Fruit fly (Drosophila melanogaster): Measurements from ENCODE around the gene CG42729.
A peak's percentile ranks its signal among the peaks of the same experiment; 100 is the strongest.

The CG42729 gene

dm6 chr3L:15562727-15563057 lies 35.4 kb upstream of the CG42729 start (continued):
- peak; percentile 52; the same call in 1 of the 3 replicates for TF ChIP-seq HLH4C (GFP tag; IDR thresholded peaks at IDR 0.05; ENCODE audit: partially characterized antibody)
- TF ChIP-seq Doc3 (GFP tag; IDR thresholded peaks at IDR 0.05; ENCODE audit: partially characterized antibody), result peak; percentile 27; the same call in 1 of the 3 replicates
- 0 out of 3 replicates have a peak, but pooled peaks have one; percentile 6 for TF ChIP-seq gce (GFP tag; IDR thresholded peaks at IDR 0.05)

- TF ChIP-seq Dll (GFP tag; IDR thresholded peaks at IDR 0.05; ENCODE audit: partially characterized antibody), result peak; percentile 73
- peak; percentile 6 for TF ChIP-seq CG2712 (tag; optimal IDR thresholded peaks at IDR 0.05)
- peak; percentile 0 for TF ChIP-seq eyg (GFP tag; optimal IDR thresholded peaks at IDR 0.05)
- TF ChIP-seq trem (tag; optimal IDR thresholded peaks at IDR 0.05), result peak; percentile 66
- peak; percentile 66 for TF ChIP-seq CG15514 (GFP tag; optimal IDR thresholded peaks at IDR 0.05)
- TF ChIP-seq shn (GFP tag; optimal IDR thresholded peaks at IDR 0.05), result peak; percentile 1
- TF ChIP-seq CG11695 (GFP tag; IDR thresholded peaks at IDR 0.05), result no peak
- TF ChIP-seq phol (tag; optimal IDR thresholded peaks at IDR 0.05), result peak; percentile 90
- 0 out of 2 replicates have a peak, but pooled peaks have one; percentile 28 for TF ChIP-seq CG6689 (GFP tag; IDR thresholded peaks at IDR 0.05)
- TF ChIP-seq Stat92E (GFP tag; optimal IDR thresholded peaks at IDR 0.05), result peak in 1 of 3 experiments; percentile 78
- no peak for TF ChIP-seq bowl (GFP tag; IDR thresholded peaks at IDR 0.05)
- peak; percentile 51 for TF ChIP-seq Side (GFP tag; optimal IDR thresholded peaks at IDR 0.05)
- TF ChIP-seq lilli (GFP tag; optimal IDR thresholded peaks at IDR 0.05), result peak; percentile 30
- TF ChIP-seq CG11504 (tag; optimal IDR thresholded peaks at IDR 0.05), result peak; percentile 76
- TF ChIP-seq usp (GFP tag; optimal IDR thresholded peaks at IDR 0.05), result no peak
- TF ChIP-seq NC2α (GFP tag; optimal IDR thresholded peaks at IDR 0.05), result no peak
- TF ChIP-seq CrebB (tag; optimal IDR thresholded peaks at IDR 0.05), result peak; percentile 30
- no peak for TF ChIP-seq Mad (GFP tag; optimal IDR thresholded peaks at IDR 0.05)
- peak; percentile 11 for TF ChIP-seq CG5180 (GFP tag; optimal IDR thresholded peaks at IDR 0.05)
- TF ChIP-seq CG6854 (GFP tag; optimal IDR thresholded peaks at IDR 0.05), result peak; percentile 3
- TF ChIP-seq hbn (GFP tag; IDR thresholded peaks at IDR 0.05; ENCODE audit: partially characterized antibody), result peak; percentile 50
- no peak for TF ChIP-seq Hmx (GFP tag; optimal IDR thresholded peaks at IDR 0.05)
- TF ChIP-seq cg (GFP tag; optimal IDR thresholded peaks at IDR 0.05), result peak; percentile 52
- TF ChIP-seq CG14710 (tag; optimal IDR thresholded peaks at IDR 0.05), result peak; percentile 81
- TF ChIP-seq row (GFP tag; IDR thresholded peaks at IDR 0.05), result peak; percentile 31; the same call in 1 of the 3 replicates
- TF ChIP-seq CG7745 (tag; optimal IDR thresholded peaks at IDR 0.05), result no peak
- peak; percentile 32 for TF ChIP-seq mirr (GFP tag; optimal IDR thresholded peaks at IDR 0.05)
- peak; percentile 50 for TF ChIP-seq her (GFP tag; optimal IDR thresholded peaks at IDR 0.05)
- TF ChIP-seq Opbp (GFP tag; IDR thresholded peaks at IDR 0.05; ENCODE audit: partially characterized antibody), result peak; percentile 62; the same call in 2 of the 3 replicates
- TF ChIP-seq Nf-YC (tag; optimal IDR thresholded peaks at IDR 0.05), result peak; percentile 19
- TF ChIP-seq kni (GFP tag; optimal IDR thresholded peaks at IDR 0.05), result peak; percentile 61
- TF ChIP-seq pzg (GFP tag; optimal IDR thresholded peaks at IDR 0.05), result peak; percentile 62
- TF ChIP-seq CG10654 (GFP tag; optimal IDR thresholded peaks at IDR 0.05), result no peak
- TF ChIP-seq CG34224 (GFP tag; IDR thresholded peaks at IDR 0.05; ENCODE audit: partially characterized antibody), result peak; percentile 83
- TF ChIP-seq en (GFP tag; optimal IDR thresholded peaks at IDR 0.05), result no peak
- no peak for TF ChIP-seq ftz-f1 (GFP tag; optimal IDR thresholded peaks at IDR 0.05)
- TF ChIP-seq da (GFP tag; optimal IDR thresholded peaks at IDR 0.05), result peak; percentile 62
- TF ChIP-seq sug (tag; optimal IDR thresholded peaks at IDR 0.05), result peak; percentile 9
- peak; percentile 20 for TF ChIP-seq odd (GFP tag; optimal IDR thresholded peaks at IDR 0.05)
- peak; percentile 65 for TF ChIP-seq Scr (GFP tag; IDR thresholded peaks at IDR 0.05; ENCODE audit: partially characterized antibody)
- TF ChIP-seq Spps (tag; optimal IDR thresholded peaks at IDR 0.05), result no peak
- peak; percentile 24 for TF ChIP-seq CG6765 (GFP tag; optimal IDR thresholded peaks at IDR 0.05)
- TF ChIP-seq CG3163 (GFP tag; optimal IDR thresholded peaks at IDR 0.05), result peak; percentile 32
- TF ChIP-seq stwl (tag; optimal IDR thresholded peaks at IDR 0.05), result peak; percentile 55
Observed at dm6 chr3L:15553993-15554644, 26.8 kb upstream of the CG42729 start, which contains the start of gene AGO2. Gene AGO2, plus strand, starts transcription at chr3L:15554113.

Measured in whole organism, embryonic.